Worm (Caenorhabditis elegans) whole organism, late embryonic: ENCODE data around the gene C35D10.7.

Source experiments
- K02D7.2 ChIP-seq: sonication (generic microtip); optimal IDR thresholded peaks from 2 replicates; lab custom pipeline; 2017; ENCODE audit warnings: mild to moderate bottlenecking, missing genetic modification characterization, missing compliant biosample characterization
- ceh-31 ChIP-seq: sonication (generic microtip); optimal IDR thresholded peaks from 2 replicates; lab custom pipeline; 2016; ENCODE audit warnings: missing genetic modification characterization, missing compliant biosample characterization
- dve-1 ChIP-seq: sonication (generic microtip); optimal IDR thresholded peaks from 2 replicates; lab custom pipeline; 2017; ENCODE audit warnings: antibody characterized with exemption, mild to moderate bottlenecking, missing genetic modification characterization, missing compliant biosample characterization
- ets-4 ChIP-seq: sonication (generic microtip); optimal IDR thresholded peaks from 2 replicates; lab custom pipeline; 2016; ENCODE audit warnings: missing genetic modification characterization, missing compliant biosample characterization
- eyg-1 ChIP-seq: sonication (generic microtip); optimal IDR thresholded peaks from 2 replicates; lab custom pipeline; 2016; ENCODE audit warnings: missing genotype, missing genetic modification characterization, missing compliant biosample characterization
- fax-1 ChIP-seq: sonication (generic microtip); optimal IDR thresholded peaks from 2 replicates; lab custom pipeline; 2016; ENCODE audit warnings: missing genotype, missing genetic modification characterization, missing compliant biosample characterization
- hlh-15 ChIP-seq: sonication (generic microtip); optimal IDR thresholded peaks from 2 replicates; lab custom pipeline; 2016; ENCODE audit warnings: missing genetic modification characterization, missing compliant biosample characterization
- hlh-6 ChIP-seq: sonication (generic microtip); optimal IDR thresholded peaks from 2 replicates; lab custom pipeline; 2016; ENCODE audit warnings: missing genotype, missing genetic modification characterization, missing compliant biosample characterization
- nfya-1 ChIP-seq: sonication (generic microtip); optimal IDR thresholded peaks from 2 replicates; lab custom pipeline; 2017; ENCODE audit warnings: missing genetic modification characterization, mild to moderate bottlenecking, missing compliant biosample characterization, antibody characterized with exemption, moderate library complexity
- pax-1 ChIP-seq: fragments of 150-350 bp; optimal IDR thresholded peaks from 2 replicates; lab custom pipeline; 2014; ENCODE audit warnings: missing biosample characterization, missing genetic modification characterization
- sdc-2 ChIP-seq: sonication (generic microtip); optimal IDR thresholded peaks from 2 replicates; lab custom pipeline; 2016; ENCODE audit warnings: missing genotype, missing genetic modification characterization, missing compliant biosample characterization

ce11 chrIII:4854918-4855317 lies 1.1 kb upstream of the C35D10.7 start, which contains the start of gene C35D10.8:
- no peak for TF ChIP-seq nfya-1 (tag; lab: Kevin White, UChicago)
- TF ChIP-seq sdc-2 (tag; lab: Kevin White, UChicago): no peak
- TF ChIP-seq fax-1 (tag; lab: Kevin White, UChicago): no peak
- TF ChIP-seq K02D7.2 (tag; lab: Kevin White, UChicago): no peak
- TF ChIP-seq hlh-15 (tag; lab: Kevin White, UChicago): no peak
- no peak for TF ChIP-seq eyg-1 (tag; lab: Kevin White, UChicago)
- TF ChIP-seq hlh-6 (tag; lab: Kevin White, UChicago): no peak
- no peak for TF ChIP-seq pax-1 (tag; lab: Kevin White, UChicago)
- no peak for TF ChIP-seq dve-1 (tag; lab: Kevin White, UChicago)
- no peak for TF ChIP-seq ets-4
- no peak for TF ChIP-seq ceh-31 (tag; lab: Kevin White, UChicago)
